Fruit fly (Drosophila melanogaster) whole organism, embryonic: Measurements from ENCODE around the gene nSMase.

Experiments
- ATbp ChIP-seq: fragments of 200-800 bp; sonication (Bioruptor generic); optimal IDR thresholded peaks from 2 replicates; lab custom pipeline; 2017; ENCODE audit warnings: missing biosample characterization, mild to moderate bottlenecking, missing genetic modification characterization, missing genetic modification reagents
- CG10267 ChIP-seq: fragments of 200-800 bp; sonication (Bioruptor generic); optimal IDR thresholded peaks from 2 replicates; lab custom pipeline; 2018; ENCODE audit warnings: missing biosample characterization, mild to moderate bottlenecking, missing genetic modification characterization, moderate library complexity
- CG11456 ChIP-seq: fragments of 200-800 bp; sonication (Bioruptor generic); IDR thresholded peaks from 3 replicates; pipeline ENCODE4 v1.3.6; 2022; ENCODE audit warnings: missing biosample characterization, missing genetic modification characterization
- CG12299 ChIP-seq: fragments of 200-800 bp; sonication (Bioruptor generic); optimal IDR thresholded peaks from 2 replicates; lab custom pipeline; 2018; ENCODE audit warnings: missing biosample characterization, mild to moderate bottlenecking, missing genetic modification characterization
- CG13123 ChIP-seq: fragments of 200-800 bp; sonication (Bioruptor generic); optimal IDR thresholded peaks from 2 replicates; lab custom pipeline; 2016; ENCODE audit warnings: missing biosample characterization, missing genetic modification characterization
- CG13894 ChIP-seq: fragments of 200-800 bp; sonication (Bioruptor generic); optimal IDR thresholded peaks from 3 replicates; lab custom pipeline; 2018; ENCODE audit warnings: missing biosample characterization, mild to moderate bottlenecking, missing genetic modification characterization, moderate library complexity
- CG1647 ChIP-seq: fragments of 200-800 bp; sonication (Bioruptor generic); optimal IDR thresholded peaks from 3 replicates; lab custom pipeline; 2016; ENCODE audit warnings: missing biosample characterization, missing genetic modification characterization
- CG16813 ChIP-seq: fragments of 200-800 bp; sonication (Bioruptor generic); IDR thresholded peaks from 3 replicates; pipeline ENCODE4 v1.3.6; 2022; ENCODE audit warnings: missing biosample characterization, missing genetic modification characterization; ENCODE audit not compliant: partially characterized antibody
- CG2129 ChIP-seq: fragments of 200-800 bp; sonication (Bioruptor generic); IDR thresholded peaks from 2 replicates; pipeline ENCODE4 v1.3.6; 2022; ENCODE audit warnings: missing biosample characterization, missing genetic modification characterization; ENCODE audit not compliant: partially characterized antibody
- CG30403 ChIP-seq: fragments of 200-800 bp; sonication (Bioruptor generic); optimal IDR thresholded peaks from 3 replicates; lab custom pipeline; 2016; ENCODE audit warnings: missing biosample characterization, missing genetic modification characterization
- CG3726 ChIP-seq: fragments of 200-800 bp; sonication (Bioruptor generic); IDR thresholded peaks from 3 replicates; pipeline ENCODE4, ENCODE4 v1.3.6; 2022; ENCODE audit warnings: missing biosample characterization, missing genetic modification characterization
- CG3995 ChIP-seq: fragments of 200-800 bp; sonication (Bioruptor generic); optimal IDR thresholded peaks from 3 replicates; lab custom pipeline; 2016; ENCODE audit warnings: missing biosample characterization, missing genetic modification characterization
- CG4707 ChIP-seq: fragments of 200-800 bp; sonication (Bioruptor generic); optimal IDR thresholded peaks from 2 replicates; lab custom pipeline; 2018; ENCODE audit warnings: missing biosample characterization, mild to moderate bottlenecking, missing genetic modification characterization, moderate library complexity
- CG7372 ChIP-seq: fragments of 200-800 bp; sonication (Bioruptor generic); IDR thresholded peaks from 2 replicates; pipeline ENCODE4 v1.3.6; 2022; ENCODE audit warnings: missing biosample characterization, missing genetic modification characterization
- CG8359 ChIP-seq: fragments of 200-800 bp; sonication (Bioruptor generic); optimal IDR thresholded peaks from 2 replicates; lab custom pipeline; 2017; ENCODE audit warnings: missing biosample characterization, mild to moderate bottlenecking, missing genetic modification characterization, borderline replicate concordance
- CG9797 ChIP-seq: fragments of 200-800 bp; sonication (Bioruptor generic); optimal IDR thresholded peaks from 3 replicates; lab custom pipeline; 2018; ENCODE audit warnings: missing biosample characterization, mild to moderate bottlenecking, missing genetic modification characterization
- CkIIα-i1 ChIP-seq: fragments of 200-800 bp; sonication (Bioruptor generic); IDR thresholded peaks from 2 replicates; pipeline ENCODE4 v1.3.6; 2022; ENCODE audit warnings: missing biosample characterization, missing genetic modification characterization
- Elba2 ChIP-seq: fragments of 200-800 bp; sonication (Bioruptor generic); optimal IDR thresholded peaks from 3 replicates; lab custom pipeline; 2016; ENCODE audit warnings: missing biosample characterization, missing genetic modification characterization
- Fer2 ChIP-seq: fragments of 200-800 bp; sonication (Bioruptor generic); optimal IDR thresholded peaks from 2 replicates; lab custom pipeline; 2018; ENCODE audit warnings: missing biosample characterization, mild to moderate bottlenecking, missing genetic modification characterization, moderate library complexity
- Fer3 ChIP-seq: fragments of 200-800 bp; sonication (Bioruptor generic); optimal IDR thresholded peaks from 2 replicates; lab custom pipeline; 2018; ENCODE audit warnings: missing biosample characterization, mild to moderate bottlenecking, missing genetic modification characterization, moderate library complexity
- Gug ChIP-seq: fragments of 200-800 bp; sonication (Bioruptor generic); IDR thresholded peaks from 4 replicates; pipeline ENCODE4 v1.3.6; 2022; ENCODE audit warnings: missing biosample characterization, missing genetic modification characterization
- H2.0 ChIP-seq: fragments of 200-800 bp; sonication (Bioruptor generic); IDR thresholded peaks from 2 replicates; pipeline ENCODE4 v1.3.6; 2022; ENCODE audit warnings: missing biosample characterization, missing genetic modification characterization
- HLH3B ChIP-seq: fragments of 200-800 bp; sonication (Bioruptor generic); IDR thresholded peaks from 2 replicates; pipeline ENCODE4 v1.3.6; 2022; ENCODE audit warnings: missing biosample characterization, missing genetic modification characterization
- Hr78 ChIP-seq, 2 experiments: fragments of 200-800 bp in 1 of 2; fragments of >200 bp in 1 of 2; sonication (Bioruptor generic) in 1 of 2; optimal IDR thresholded peaks; 2 replicates each; lab custom pipeline; 2017 to 2019; ENCODE audit warnings: missing biosample characterization in 2 of 2, missing genetic modification characterization in 2 of 2, mild to moderate bottlenecking in 1 of 2, moderate library complexity in 1 of 2
- Lim3 ChIP-seq: fragments of 200-800 bp; sonication (Bioruptor generic); IDR thresholded peaks from 2 replicates; pipeline ENCODE4 v1.3.6; 2022; ENCODE audit warnings: missing biosample characterization, missing genetic modification characterization
- NfI ChIP-seq: fragments of 200-800 bp; sonication (Bioruptor generic); optimal IDR thresholded peaks from 3 replicates; lab custom pipeline; 2018; ENCODE audit warnings: missing biosample characterization, mild to moderate bottlenecking, missing genetic modification characterization, moderate library complexity
- Stat92E ChIP-seq, 3 experiments: fragments of >200 bp in 2 of 3; fragments of 200-800 bp in 1 of 3; sonication (Bioruptor generic) in 1 of 3; optimal IDR thresholded peaks; 2 replicates each; lab custom pipeline; 2017 to 2019; ENCODE audit warnings: missing biosample characterization in 3 of 3, missing genetic modification characterization in 3 of 3, mild to moderate bottlenecking in 1 of 3, moderate library complexity in 1 of 3
- Usf ChIP-seq: fragments of 200-800 bp; sonication (Bioruptor generic); optimal IDR thresholded peaks from 2 replicates; lab custom pipeline; 2017; ENCODE audit warnings: missing genotype, missing biosample characterization, missing genetic modification characterization
- ab ChIP-seq: fragments of 200-800 bp; sonication (Bioruptor generic); optimal IDR thresholded peaks from 2 replicates; lab custom pipeline; 2016; ENCODE audit warnings: missing biosample characterization, missing genetic modification characterization
- al ChIP-seq: fragments of 200-800 bp; sonication (Bioruptor generic); IDR thresholded peaks from 2 replicates; pipeline ENCODE4 v1.3.6; 2022; ENCODE audit warnings: missing biosample characterization, missing genetic modification characterization
- bigmax ChIP-seq: fragments of 200-800 bp; sonication (Bioruptor generic); optimal IDR thresholded peaks from 2 replicates; lab custom pipeline; 2018; ENCODE audit warnings: missing biosample characterization, mild to moderate bottlenecking, missing genetic modification characterization
- cato ChIP-seq: fragments of 200-800 bp; sonication (Bioruptor generic); optimal IDR thresholded peaks from 2 replicates; lab custom pipeline; 2016; ENCODE audit warnings: missing biosample characterization, missing genetic modification characterization, borderline replicate concordance
- chif ChIP-seq, 2 experiments: fragments of 200-800 bp; sonication (Bioruptor generic); optimal IDR thresholded peaks; 3 replicates each; lab custom pipeline; 2016; ENCODE audit warnings: missing biosample characterization in 2 of 2, missing genetic modification characterization in 2 of 2
- dati ChIP-seq: fragments of 200-800 bp; sonication (Bioruptor generic); IDR thresholded peaks from 2 replicates; pipeline ENCODE4 v1.3.6; 2022; ENCODE audit warnings: missing biosample characterization, missing genetic modification characterization
- fd3F ChIP-seq: fragments of 200-800 bp; sonication (Bioruptor generic); optimal IDR thresholded peaks from 2 replicates; lab custom pipeline; 2018; ENCODE audit warnings: missing biosample characterization, mild to moderate bottlenecking, missing genetic modification characterization, moderate library complexity
- fd96Cb ChIP-seq: fragments of 200-800 bp; sonication (Bioruptor generic); optimal IDR thresholded peaks from 2 replicates; lab custom pipeline; 2018; ENCODE audit warnings: missing biosample characterization, mild to moderate bottlenecking, missing genetic modification characterization, moderate library complexity
- gcm ChIP-seq: fragments of 200-800 bp; sonication (Bioruptor generic); optimal IDR thresholded peaks from 2 replicates; lab custom pipeline; 2019; ENCODE audit warnings: missing biosample characterization, mild to moderate bottlenecking, missing genetic modification characterization, moderate library complexity
- gcm2 ChIP-seq: fragments of 200-800 bp; sonication (Bioruptor generic); optimal IDR thresholded peaks from 2 replicates; lab custom pipeline; 2016; ENCODE audit warnings: missing biosample characterization, missing genetic modification characterization
- nom ChIP-seq: fragments of 200-800 bp; sonication (Bioruptor generic); optimal IDR thresholded peaks from 2 replicates; lab custom pipeline; 2017; ENCODE audit warnings: missing biosample characterization, missing genetic modification characterization, mild to moderate bottlenecking, moderate library complexity, missing genetic modification reagents
- pan ChIP-seq, 4 experiments: fragments of >200 bp in 3 of 4; fragments of 200-800 bp in 1 of 4; sonication (Bioruptor generic) in 1 of 4; optimal IDR thresholded peaks in 3 of 4; IDR thresholded peaks in 1 of 4; 2 replicates each; pipeline versions ENCODE4 v1.3.6 to Lab custom; 2017 to 2022; ENCODE audit warnings: missing biosample characterization in 2 of 4, missing genetic modification characterization in 2 of 4, mixed read lengths in 1 of 4
- pfk ChIP-seq: fragments of 200-800 bp; sonication (Bioruptor generic); optimal IDR thresholded peaks from 2 replicates; lab custom pipeline; 2018; ENCODE audit warnings: missing biosample characterization, mild to moderate bottlenecking, missing genetic modification characterization, moderate library complexity
- prd ChIP-seq, 3 experiments: fragments of >200 bp in 2 of 3; fragments of 200-800 bp in 1 of 3; sonication (Bioruptor generic) in 1 of 3; optimal IDR thresholded peaks in 2 of 3; IDR thresholded peaks in 1 of 3; 2 replicates in 2 of 3; 3 replicates in 1 of 3; pipeline versions ENCODE4 v1.3.6 to Lab custom; 2017 to 2022; ENCODE audit warnings: missing biosample characterization in 1 of 3, missing genetic modification characterization in 1 of 3
- sens ChIP-seq: fragments of 200-800 bp; sonication (Bioruptor generic); peaks from one replicate; lab custom pipeline; 2016; ENCODE audit warnings: missing biosample characterization, missing genetic modification characterization
- sisA ChIP-seq: fragments of 200-800 bp; sonication (Bioruptor generic); IDR thresholded peaks from 2 replicates; pipeline ENCODE4 v1.3.6; 2022; ENCODE audit warnings: missing biosample characterization, missing genetic modification characterization
- stwl ChIP-seq: fragments of 200-800 bp; sonication (Bioruptor generic); optimal IDR thresholded peaks from 3 replicates; lab custom pipeline; 2018; ENCODE audit warnings: missing biosample characterization, mild to moderate bottlenecking, missing genetic modification characterization, moderate library complexity
- tll ChIP-seq, 2 experiments: fragments of 200-800 bp in 1 of 2; fragments of >200 bp in 1 of 2; sonication (Bioruptor generic) in 1 of 2; optimal IDR thresholded peaks; 2 replicates each; lab custom pipeline; 2017 to 2019; ENCODE audit warnings: missing biosample characterization in 2 of 2, missing genetic modification characterization in 2 of 2, mild to moderate bottlenecking in 1 of 2, moderate library complexity in 1 of 2
- ttk ChIP-seq: fragments of 200-800 bp; sonication (Bioruptor generic); IDR thresholded peaks from 2 replicates; pipeline ENCODE4 v2.1.2; 2022; ENCODE audit warnings: missing biosample characterization, missing genetic modification characterization

nSMase gene

DNA sequence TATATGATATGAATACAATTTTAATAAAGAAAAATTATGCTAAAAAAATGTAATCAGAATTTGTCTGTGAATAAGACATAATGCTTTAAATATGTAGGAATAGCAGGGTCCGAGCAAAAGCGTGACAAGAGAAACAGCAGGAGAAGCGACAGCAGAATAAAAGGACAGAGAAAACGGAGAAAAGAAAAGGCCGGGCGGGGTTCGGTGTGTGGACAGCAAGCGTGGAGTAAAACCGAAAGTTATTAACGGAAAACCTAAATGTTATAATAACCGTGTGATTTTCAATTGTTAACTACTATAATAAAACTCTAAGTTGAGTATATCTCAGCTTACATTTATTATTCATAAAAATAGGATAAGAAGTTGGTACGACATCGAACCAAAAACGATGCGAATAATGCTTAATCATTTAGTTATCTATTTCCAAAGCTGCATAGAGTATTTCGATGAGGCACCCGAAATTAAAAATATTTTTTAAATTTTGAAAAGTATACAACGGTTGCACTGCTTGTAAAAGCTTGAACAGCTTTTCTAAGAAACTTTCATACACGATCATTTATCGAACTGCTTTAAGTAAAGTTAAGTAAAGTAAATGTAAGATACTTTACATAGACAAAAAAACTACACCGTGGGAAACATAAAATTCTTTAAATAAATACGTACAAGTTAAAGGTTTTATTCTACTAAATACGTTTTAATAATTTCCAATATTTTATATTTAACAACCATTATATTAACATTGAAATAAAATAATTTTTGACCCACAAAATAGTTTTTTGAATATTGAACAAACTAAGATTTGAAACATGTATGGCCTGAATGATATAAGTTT is 32.9 kb downstream of the nSMase start (continued):
- TF ChIP-seq CG9797 (GFP tag; lab: Kevin White, UChicago) (no peak), CkIIα-i1 (GFP tag; lab: Robert Waterston, UW) (no peak), ATbp (GFP tag; lab: Kevin White, UChicago) (no peak), pfk (no peak), gcm2 (GFP tag; lab: Kevin White, UChicago) (no peak), Elba2 (no peak), Fer3 (tag; lab: Kevin White, UChicago) (no peak), tll (GFP tag; optimal IDR thresholded peaks at IDR 0.05; lab: Kevin White, UChicago) (no peak), CG4707 (GFP tag; lab: Kevin White, UChicago) (no peak), Usf (GFP tag; lab: Kevin White, UChicago) (no peak), al (GFP tag; lab: Robert Waterston, UW) (no peak), sens (GFP tag; lab: Kevin White, UChicago) (peak; percentile 45), dati (GFP tag; lab: Robert Waterston, UW) (no peak), nom (no peak), CG11456 (no peak), Lim3 (no peak), pan (optimal IDR thresholded peaks at IDR 0.05; lab: Kevin White, UChicago) (no peak), pan (GFP tag; optimal IDR thresholded peaks at IDR 0.05 in 1 of 2, IDR thresholded peaks at IDR 0.05 in 1 of 2) (peak in 1 of 2 experiments; percentile 21), CG3726 (no peak), prd (optimal IDR thresholded peaks at IDR 0.05; lab: Kevin White, UChicago) (no peak), prd (GFP tag; IDR thresholded peaks at IDR 0.05; lab: Robert Waterston, UW) (no peak), chif (GFP tag; optimal IDR thresholded peaks at IDR 0.05; lab: Kevin White, UChicago) (no peak), fd3F (no peak), ttk (GFP tag; lab: Robert Waterston, UW) (no peak), cato (GFP tag; lab: Kevin White, UChicago) (no peak), sisA (GFP tag; lab: Robert Waterston, UW) (no peak), Stat92E (GFP tag; optimal IDR thresholded peaks at IDR 0.05; lab: Kevin White, UChicago) (no peak), HLH3B (GFP tag; lab: Robert Waterston, UW) (no peak), CG30403 (peak; percentile 1), Hr78 (GFP tag; optimal IDR thresholded peaks at IDR 0.05; lab: Kevin White, UChicago) (no peak), Gug (GFP tag; lab: Robert Waterston, UW) (no peak), CG12299 (tag; lab: Kevin White, UChicago) (no peak), H2.0 (GFP tag; lab: Robert Waterston, UW) (no peak), fd96Cb (no peak), CG3995 (GFP tag; lab: Kevin White, UChicago) (no peak), ab (no peak), CG1647 (GFP tag; lab: Kevin White, UChicago) (no peak), CG2129 (GFP tag; lab: Robert Waterston, UW) (no peak), stwl (tag; lab: Kevin White, UChicago) (no peak), CG13894 (tag; lab: Kevin White, UChicago) (no peak), CG7372 (no peak), CG16813 (GFP tag; lab: Robert Waterston, UW) (no peak), CG8359 (no peak), gcm (no peak), NfI (GFP tag; lab: Kevin White, UChicago) (no peak), bigmax (GFP tag; lab: Kevin White, UChicago) (no peak), CG13123 (GFP tag; lab: Kevin White, UChicago) (no peak), Fer2 (tag; lab: Kevin White, UChicago) (no peak), CG10267 (tag; lab: Kevin White, UChicago) (no peak)
